Worm (Caenorhabditis elegans) whole organism, mixed stage, embryonic: ENCODE results near the gene F20E11.17.

Experiments
- ces-1 ChIP-seq: fragments of 150-350 bp; optimal IDR thresholded peaks from 2 replicates; lab custom pipeline; 2014; ENCODE audit warnings: missing biosample characterization, missing genetic modification reagents, missing genetic modification characterization
- elt-3 ChIP-seq: fragments of 150-350 bp; optimal IDR thresholded peaks from 2 replicates; lab custom pipeline; 2014; ENCODE audit warnings: missing biosample characterization, missing genetic modification characterization
- nhr-237 ChIP-seq: fragments of 150-350 bp; optimal IDR thresholded peaks from 2 replicates; lab custom pipeline; 2014; ENCODE audit warnings: missing biosample characterization, missing genetic modification characterization
- unc-62 ChIP-seq: fragments of 150-350 bp; optimal IDR thresholded peaks from 2 replicates; lab custom pipeline; 2014; ENCODE audit warnings: missing biosample characterization, missing genetic modification reagents, missing genetic modification characterization

DNA sequence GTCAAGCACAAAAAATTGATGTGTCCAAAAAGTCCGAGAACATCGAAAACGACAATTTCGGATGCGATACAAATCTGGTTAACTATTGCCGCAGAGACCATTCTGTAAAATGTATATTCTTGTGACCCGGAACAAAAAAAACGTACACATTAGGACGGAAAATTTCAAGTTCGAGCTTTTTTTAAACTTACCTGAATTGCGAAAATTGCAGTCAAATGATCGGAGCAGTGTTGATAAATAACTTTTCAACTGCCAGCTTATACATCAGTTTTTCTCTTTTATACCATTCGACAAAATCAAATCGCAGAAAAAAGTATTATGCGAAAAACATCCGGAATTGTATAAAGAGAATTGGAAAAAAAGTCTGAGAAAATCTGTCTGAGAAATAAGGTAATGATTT lies 30.8 kb downstream of the F20E11.17 start, which contains the start of gene srsx-2:
- TF ChIP-seq nhr-237 (tag; lab: Kevin White, UChicago) (no peak), unc-62 (GFP tag; lab: Kevin White, UChicago) (no peak), elt-3 (tag; lab: Kevin White, UChicago) (no peak), ces-1 (GFP tag; lab: Kevin White, UChicago) (no peak)
